Worm (Caenorhabditis elegans) whole organism, young adult: ENCODE results near the gene tceb-3.

Experiments used
- B0035.1 ChIP-seq: sonication (generic microtip); optimal IDR thresholded peaks from 2 replicates; lab custom pipeline; 2016; ENCODE audit warnings: missing genetic modification characterization, mild to moderate bottlenecking, missing compliant biosample characterization, missing genotype, missing genetic modification reagents
- C06A6.2 ChIP-seq: fragments of 200-800 bp; sonication (Bioruptor generic); conservative IDR thresholded peaks from 2 replicates; pipeline ENCODE4 v1.3.6; 2022; ENCODE audit warnings: missing genetic modification characterization, missing compliant biosample characterization
- F22D6.2 ChIP-seq: sonication (generic microtip); optimal IDR thresholded peaks from 2 replicates; lab custom pipeline; 2016; ENCODE audit warnings: mild to moderate bottlenecking, missing genetic modification characterization, missing compliant biosample characterization
- F33H1.4 ChIP-seq: fragments of 200-800 bp; sonication (Bioruptor generic); IDR thresholded peaks from 2 replicates; pipeline ENCODE4 v1.3.6; 2022; ENCODE audit warnings: missing genetic modification reagents, missing genetic modification characterization, missing compliant biosample characterization
- F52B5.7 ChIP-seq: sonication (generic microtip); optimal IDR thresholded peaks from 2 replicates; lab custom pipeline; 2016; ENCODE audit warnings: mild to moderate bottlenecking, missing genetic modification characterization, missing compliant biosample characterization
- K11D2.4 ChIP-seq: fragments of 200-800 bp; sonication (Bioruptor generic); IDR thresholded peaks from 2 replicates; pipeline ENCODE4 v1.3.6; 2022; ENCODE audit warnings: missing genetic modification reagents, missing genetic modification characterization, missing compliant biosample characterization
- Y53F4B.3 ChIP-seq: fragments of 200-800 bp; sonication (Bioruptor generic); IDR thresholded peaks from 2 replicates; pipeline ENCODE4 v1.3.6; 2022; ENCODE audit warnings: missing genetic modification reagents, missing genetic modification characterization, missing compliant biosample characterization
- Y56A3A.18 ChIP-seq: fragments of 200-800 bp; sonication (Bioruptor generic); IDR thresholded peaks from 2 replicates; pipeline ENCODE4 v1.3.6; 2022; ENCODE audit warnings: missing genetic modification reagents, missing genetic modification characterization, missing compliant biosample characterization
- Y79H2A.3 ChIP-seq: fragments of 200-800 bp; sonication (Bioruptor generic); conservative IDR thresholded peaks from 2 replicates; pipeline ENCODE4 v1.3.6; 2022; ENCODE audit warnings: missing genetic modification reagents, missing genetic modification characterization, missing compliant biosample characterization
- Y95B8A.8 ChIP-seq: fragments of 200-800 bp; sonication (Bioruptor generic); IDR thresholded peaks from 2 replicates; pipeline ENCODE4 v1.3.6; 2022; ENCODE audit warnings: missing genetic modification reagents, missing genetic modification characterization, missing compliant biosample characterization
- akir-1 ChIP-seq: fragments of 200-800 bp; sonication (Bioruptor generic); optimal IDR thresholded peaks from 2 replicates; lab custom pipeline; 2018; ENCODE audit warnings: mild to moderate bottlenecking, missing genetic modification characterization, moderate library complexity, missing compliant biosample characterization
- ama-1 ChIP-seq, 3 experiments: fragments of 150-350 bp in 1 of 3; sonication (generic microtip) in 2 of 3; optimal IDR thresholded peaks; 2 replicates each; lab custom pipeline; 2014 to 2018; ENCODE audit warnings: missing biosample characterization in 2 of 3, missing genetic modification characterization in 2 of 3, missing genetic modification reagents in 2 of 3
- atf-7 ChIP-seq: sonication (generic microtip); optimal IDR thresholded peaks from 2 replicates; lab custom pipeline; 2017; ENCODE audit warnings: mild to moderate bottlenecking, missing genetic modification characterization, missing compliant biosample characterization
- attf-3 ChIP-seq: fragments of 200-800 bp; sonication (Bioruptor generic); conservative IDR thresholded peaks from 2 replicates; pipeline ENCODE4 v1.3.6; 2022; ENCODE audit warnings: missing genetic modification reagents, missing genetic modification characterization, missing compliant biosample characterization
- bed-2 ChIP-seq: fragments of 200-800 bp; sonication (Bioruptor generic); IDR thresholded peaks from 2 replicates; pipeline ENCODE4 v1.3.6; 2022; ENCODE audit warnings: missing genetic modification reagents, missing genetic modification characterization, missing compliant biosample characterization
- ceh-27 ChIP-seq: fragments of 200-800 bp; sonication (Bioruptor generic); optimal IDR thresholded peaks from 2 replicates; lab custom pipeline; 2018; ENCODE audit warnings: mild to moderate bottlenecking, missing genetic modification characterization, moderate library complexity, missing compliant biosample characterization
- ceh-40 ChIP-seq: fragments of 200-800 bp; sonication (Bioruptor generic); IDR thresholded peaks from 2 replicates; pipeline ENCODE4 v1.3.6; 2022; ENCODE audit warnings: missing genetic modification characterization, missing compliant biosample characterization
- ceh-58 ChIP-seq: fragments of 200-800 bp; sonication (Bioruptor generic); IDR thresholded peaks from 2 replicates; pipeline ENCODE4 v1.3.6; 2022; ENCODE audit warnings: missing genetic modification characterization, missing compliant biosample characterization
- dpl-1 ChIP-seq: fragments of 150-350 bp; optimal IDR thresholded peaks from 2 replicates; lab custom pipeline; 2014; ENCODE audit warnings: missing biosample characterization, missing genetic modification reagents, missing genetic modification characterization
- egl-18 ChIP-seq: fragments of 200-800 bp; sonication (Bioruptor generic); IDR thresholded peaks from 2 replicates; pipeline ENCODE4 v1.3.6; 2022; ENCODE audit warnings: missing genetic modification reagents, missing genetic modification characterization, missing compliant biosample characterization
- him-1 ChIP-seq: sonication (generic microtip); optimal IDR thresholded peaks from 2 replicates; lab custom pipeline; 2016; ENCODE audit warnings: missing genotype, missing genetic modification reagents, missing genetic modification characterization, missing compliant biosample characterization
- hmg-20 ChIP-seq: fragments of 200-800 bp; sonication (Bioruptor generic); IDR thresholded peaks from 2 replicates; pipeline ENCODE4 v1.3.6; 2022; ENCODE audit warnings: missing genetic modification reagents, missing genetic modification characterization, missing compliant biosample characterization
- lir-1 ChIP-seq: fragments of 200-800 bp; sonication (Bioruptor generic); conservative IDR thresholded peaks from 2 replicates; pipeline ENCODE4 v1.3.6; 2022; ENCODE audit warnings: missing genetic modification reagents, missing genetic modification characterization, missing compliant biosample characterization
- lsl-1 ChIP-seq: fragments of 200-800 bp; sonication (Bioruptor generic); optimal IDR thresholded peaks from 2 replicates; lab custom pipeline; 2018; ENCODE audit warnings: mild to moderate bottlenecking, missing genetic modification characterization, moderate library complexity, missing compliant biosample characterization
- madf-3 ChIP-seq: fragments of 200-800 bp; sonication (Bioruptor generic); IDR thresholded peaks from 2 replicates; pipeline ENCODE4 v1.3.6; 2022; ENCODE audit warnings: missing genetic modification reagents, missing genetic modification characterization, missing compliant biosample characterization
- madf-8 ChIP-seq: fragments of 200-800 bp; sonication (Bioruptor generic); conservative IDR thresholded peaks from 2 replicates; pipeline ENCODE4 v1.3.6; 2022; ENCODE audit warnings: missing genetic modification reagents, missing genetic modification characterization, missing compliant biosample characterization
- nhr-120 ChIP-seq: fragments of 200-800 bp; sonication (Bioruptor generic); IDR thresholded peaks from 2 replicates; pipeline ENCODE4 v1.3.6; 2022; ENCODE audit warnings: missing genetic modification characterization, missing compliant biosample characterization
- nhr-80 ChIP-seq: sonication (generic microtip); optimal IDR thresholded peaks from 2 replicates; lab custom pipeline; 2016; ENCODE audit warnings: missing genetic modification characterization, missing compliant biosample characterization
- rcor-1 ChIP-seq: fragments of 200-800 bp; sonication (Bioruptor generic); IDR thresholded peaks from 2 replicates; pipeline ENCODE4 v1.3.6; 2022; ENCODE audit warnings: missing genetic modification reagents, missing genetic modification characterization, missing compliant biosample characterization
- rec-8 ChIP-seq, 2 experiments: sonication (generic microtip); optimal IDR thresholded peaks; 2 replicates each; lab custom pipeline; 2016; ENCODE audit warnings: mild to moderate bottlenecking in 2 of 2, missing genetic modification characterization in 2 of 2, missing genetic modification reagents in 2 of 2, missing genotype in 2 of 2, missing biosample characterization in 1 of 2, missing compliant biosample characterization in 1 of 2, moderate library complexity in 1 of 2
- repo-1 ChIP-seq: sonication (generic microtip); optimal IDR thresholded peaks from 2 replicates; lab custom pipeline; 2017; ENCODE audit warnings: mild to moderate bottlenecking, missing genetic modification characterization, missing compliant biosample characterization
- rpc-1 ChIP-seq, 2 experiments: fragments of 150-350 bp in 1 of 2; sonication (generic microtip) in 1 of 2; optimal IDR thresholded peaks; 2 replicates each; lab custom pipeline; 2014 to 2018; ENCODE audit warnings: missing biosample characterization in 1 of 2, missing genetic modification characterization in 1 of 2, missing genetic modification reagents in 1 of 2, missing genotype in 1 of 2
- snpc-1.1 ChIP-seq: sonication (generic microtip); optimal IDR thresholded peaks from 2 replicates; lab custom pipeline; 2017; ENCODE audit warnings: missing genetic modification characterization, mild to moderate bottlenecking, missing compliant biosample characterization, antibody characterized with exemption, moderate library complexity, missing genotype, missing genetic modification reagents; ENCODE audit not compliant: insufficient read depth
- snpc-1.3 ChIP-seq: sonication (generic microtip); optimal IDR thresholded peaks from 2 replicates; lab custom pipeline; 2017; ENCODE audit warnings: missing genetic modification characterization, mild to moderate bottlenecking, missing compliant biosample characterization, antibody characterized with exemption, moderate library complexity, missing genotype, missing genetic modification reagents; ENCODE audit not compliant: insufficient read depth
- sptf-2 ChIP-seq: fragments of 200-800 bp; sonication (Bioruptor generic); optimal IDR thresholded peaks from 2 replicates; lab custom pipeline; 2018; ENCODE audit warnings: mild to moderate bottlenecking, missing genetic modification characterization, missing compliant biosample characterization
- tbx-9 ChIP-seq: sonication (generic microtip); optimal IDR thresholded peaks from 2 replicates; lab custom pipeline; 2016; ENCODE audit warnings: borderline replicate concordance, missing genetic modification characterization, inconsistent platforms, missing compliant biosample characterization
- unc-130 ChIP-seq: sonication (generic microtip); optimal IDR thresholded peaks from 2 replicates; lab custom pipeline; 2016; ENCODE audit warnings: missing genetic modification reagents, missing genetic modification characterization, missing compliant biosample characterization
- ztf-25 ChIP-seq: fragments of 200-800 bp; sonication (Bioruptor generic); IDR thresholded peaks from 2 replicates; pipeline ENCODE4 v1.3.6; 2022; ENCODE audit warnings: missing genetic modification reagents, missing genetic modification characterization, missing compliant biosample characterization
- ztf-26 ChIP-seq: sonication (generic microtip); optimal IDR thresholded peaks from 2 replicates; lab custom pipeline; 2017; ENCODE audit warnings: missing genetic modification characterization, missing compliant biosample characterization
- ztf-28 ChIP-seq: fragments of 200-800 bp; sonication (Bioruptor generic); IDR thresholded peaks from 2 replicates; pipeline ENCODE4 v1.3.6; 2022; ENCODE audit warnings: missing genetic modification reagents, missing genetic modification characterization, missing compliant biosample characterization

tceb-3 gene

ce11 chrII:10932305-10932704 lies 14.9 kb downstream of the tceb-3 start (continued):
- no peak for TF ChIP-seq akir-1 (GFP tag; lab: Kevin White, UChicago)
- no peak for TF ChIP-seq rpc-1 (optimal IDR thresholded peaks at IDR 0.05; lab: Kevin White, UChicago)
- TF ChIP-seq rpc-1 (tag; optimal IDR thresholded peaks at IDR 0.05; lab: Kevin White, UChicago) = no peak
- no peak for TF ChIP-seq him-1 (tag; lab: Kevin White, UChicago)
- no peak for TF ChIP-seq ama-1 (optimal IDR thresholded peaks at IDR 0.05; lab: Kevin White, UChicago)
- no peak for TF ChIP-seq ama-1 (GFP tag; optimal IDR thresholded peaks at IDR 0.05; lab: Kevin White, UChicago)
- no peak for TF ChIP-seq atf-7 (tag; lab: Kevin White, UChicago)
- TF ChIP-seq nhr-80 (tag; lab: Kevin White, UChicago) = no peak
- no peak for TF ChIP-seq nhr-120
- no peak for TF ChIP-seq F52B5.7 (tag; lab: Kevin White, UChicago)
- TF ChIP-seq F22D6.2 (tag; lab: Kevin White, UChicago) = no peak
- no peak for TF ChIP-seq Y95B8A.8 (GFP tag; lab: Robert Waterston, UW)
- TF ChIP-seq ztf-25 (GFP tag; lab: Robert Waterston, UW) = no peak
- TF ChIP-seq B0035.1 = no peak
- no peak for TF ChIP-seq C06A6.2 (GFP tag; lab: Robert Waterston, UW)
- TF ChIP-seq Y56A3A.18 = no peak
- no peak for TF ChIP-seq snpc-1.3

ce11 chrII:10930678-10931650 lies 16.3 kb downstream of the tceb-3 start:
- no peak for TF ChIP-seq dpl-1 (GFP tag; lab: Kevin White, UChicago)
- TF ChIP-seq hmg-20 (GFP tag; lab: Robert Waterston, UW) = no peak
- TF ChIP-seq egl-18 (GFP tag; lab: Robert Waterston, UW) = 0 out of 2 replicates have a peak, but pooled peaks have one; percentile 64
- peak; percentile 6 for TF ChIP-seq repo-1 (tag; lab: Kevin White, UChicago)
- TF ChIP-seq him-1 (tag; lab: Kevin White, UChicago) = peak; percentile 22
- no peak for TF ChIP-seq ceh-58 (GFP tag; lab: Robert Waterston, UW)
- peak; percentile 27; the same call in 1 of the 2 replicates for TF ChIP-seq K11D2.4 (GFP tag; lab: Robert Waterston, UW)
- TF ChIP-seq Y79H2A.3 (GFP tag; lab: Robert Waterston, UW) = no peak
- 0 out of 2 replicates have a peak, but pooled peaks have one; percentile 57 for TF ChIP-seq madf-3 (GFP tag; lab: Robert Waterston, UW)
- no peak for TF ChIP-seq snpc-1.1 (tag; lab: Kevin White, UChicago)
- TF ChIP-seq ama-1 (optimal IDR thresholded peaks at IDR 0.05; lab: Kevin White, UChicago) = peak; percentile 28
- no peak for TF ChIP-seq ama-1 (GFP tag; optimal IDR thresholded peaks at IDR 0.05; lab: Kevin White, UChicago)
- TF ChIP-seq ztf-28 (GFP tag; lab: Robert Waterston, UW) = no peak
- no peak for TF ChIP-seq attf-3
- no peak for TF ChIP-seq Y95B8A.8 (GFP tag; lab: Robert Waterston, UW)
- TF ChIP-seq ceh-40 = 0 out of 2 replicates have a peak, but pooled peaks have one; percentile 15
- TF ChIP-seq unc-130 (GFP tag; lab: Kevin White, UChicago) = no peak
- peak; percentile 11 for TF ChIP-seq ztf-26 (tag; lab: Kevin White, UChicago)
- no peak for TF ChIP-seq Y53F4B.3 (GFP tag; lab: Robert Waterston, UW)

ce11 chrII:10925804-10926570 lies 21.2 kb downstream of the tceb-3 start, which contains the start of gene metr-1:
metr-1 (plus strand) TSS chrII:10926561.
- TF ChIP-seq Y53F4B.3 (GFP tag; lab: Robert Waterston, UW) (no peak), lsl-1 (GFP tag; lab: Kevin White, UChicago) (peak; percentile 41), lir-1 (GFP tag; lab: Robert Waterston, UW) (no peak), hmg-20 (GFP tag; lab: Robert Waterston, UW) (peak; percentile 35; the same call in 1 of the 2 replicates), tbx-9 (tag; lab: Kevin White, UChicago) (no peak), F33H1.4 (GFP tag; lab: Robert Waterston, UW) (peak; percentile 53), sptf-2 (GFP tag; lab: Kevin White, UChicago) (no peak), ceh-27 (no peak), madf-8 (0 out of 2 replicates have a peak, but pooled peaks have one; percentile 7), rec-8 (tag; optimal IDR thresholded peaks at IDR 0.05; lab: Kevin White, UChicago) (peak in 1 of 2 experiments; percentile 18), F52B5.7 (tag; lab: Kevin White, UChicago) (no peak), madf-3 (GFP tag; lab: Robert Waterston, UW) (no peak), rcor-1 (GFP tag; lab: Robert Waterston, UW) (no peak), bed-2 (GFP tag; lab: Robert Waterston, UW) (peak; percentile 59; the same call in 1 of the 2 replicates), ama-1 (optimal IDR thresholded peaks at IDR 0.05; lab: Kevin White, UChicago) (peak; percentile 38), ama-1 (GFP tag; optimal IDR thresholded peaks at IDR 0.05; lab: Kevin White, UChicago) (no peak)
